Worm (Caenorhabditis elegans) whole organism, late embryonic: ENCODE data around the gene Y54G2A.77.

Experiments used
- fkh-10 ChIP-seq: fragments of 150-350 bp; optimal IDR thresholded peaks from 2 replicates; lab custom pipeline; 2014; ENCODE audit warnings: missing biosample characterization, missing genetic modification reagents, missing genetic modification characterization
- unc-3 ChIP-seq, 2 experiments: fragments of 200-800 bp in 1 of 2; sonication (Bioruptor generic) in 1 of 2; sonication (generic microtip) in 1 of 2; conservative IDR thresholded peaks in 1 of 2; optimal IDR thresholded peaks in 1 of 2; 2 replicates each; pipeline versions ENCODE4 v1.3.6 to Lab custom; 2016 to 2022; ENCODE audit warnings: missing compliant biosample characterization in 2 of 2, missing genetic modification characterization in 2 of 2, missing genetic modification reagents in 1 of 2
- zip-5 ChIP-seq: sonication (generic microtip); optimal IDR thresholded peaks from 2 replicates; lab custom pipeline; 2016; ENCODE audit warnings: missing genetic modification characterization, missing compliant biosample characterization

ce11 chrIV:2774500-2774899 lies 12.0 kb downstream of the Y54G2A.77 start:
- TF ChIP-seq fkh-10: no peak
- TF ChIP-seq unc-3 (GFP tag; conservative IDR thresholded peaks at IDR 0.05; lab: Robert Waterston, UW): no peak
- no peak for TF ChIP-seq unc-3 (tag; optimal IDR thresholded peaks at IDR 0.05; lab: Kevin White, UChicago)
- no peak for TF ChIP-seq zip-5
